Worm (Caenorhabditis elegans) whole organism, L2 larva: ENCODE data around the gene C43H6.6.
A peak's percentile ranks its signal among the peaks of the same experiment; 100 is the strongest.

ENCODE experiments used
- egl-27 ChIP-seq: sonication (generic microtip); optimal IDR thresholded peaks from 3 replicates; lab custom pipeline; 2017; ENCODE audit warnings: missing biosample characterization, missing genetic modification reagents, missing genetic modification characterization
- lin-11 ChIP-seq: fragments of 150-350 bp; sonication (generic microtip); optimal IDR thresholded peaks from 2 replicates; lab custom pipeline; 2014; ENCODE audit warnings: missing biosample characterization, missing genetic modification characterization, inconsistent platforms, mixed read lengths
- mdl-1 ChIP-seq, 2 experiments: fragments of 150-350 bp in 1 of 2; sonication (generic microtip) in 1 of 2; optimal IDR thresholded peaks; 2 replicates each; lab custom pipeline; 2017; ENCODE audit warnings: missing biosample characterization in 2 of 2, missing genetic modification characterization in 2 of 2
- nhr-10 ChIP-seq: sonication (generic microtip); optimal IDR thresholded peaks from 2 replicates; lab custom pipeline; 2017; ENCODE audit warnings: missing biosample characterization, missing genetic modification characterization
- nhr-12 ChIP-seq: fragments of 150-350 bp; optimal IDR thresholded peaks from 2 replicates; lab custom pipeline; 2014; ENCODE audit warnings: missing biosample characterization, missing genetic modification characterization
- nhr-25 ChIP-seq: fragments of 150-350 bp; sonication (generic microtip); optimal IDR thresholded peaks from 3 replicates; lab custom pipeline; 2014; ENCODE audit warnings: missing biosample characterization, missing genetic modification characterization
- skn-1 ChIP-seq: sonication (generic microtip); optimal IDR thresholded peaks from 2 replicates; lab custom pipeline; 2017; ENCODE audit warnings: missing biosample characterization, missing genetic modification characterization

DNA sequence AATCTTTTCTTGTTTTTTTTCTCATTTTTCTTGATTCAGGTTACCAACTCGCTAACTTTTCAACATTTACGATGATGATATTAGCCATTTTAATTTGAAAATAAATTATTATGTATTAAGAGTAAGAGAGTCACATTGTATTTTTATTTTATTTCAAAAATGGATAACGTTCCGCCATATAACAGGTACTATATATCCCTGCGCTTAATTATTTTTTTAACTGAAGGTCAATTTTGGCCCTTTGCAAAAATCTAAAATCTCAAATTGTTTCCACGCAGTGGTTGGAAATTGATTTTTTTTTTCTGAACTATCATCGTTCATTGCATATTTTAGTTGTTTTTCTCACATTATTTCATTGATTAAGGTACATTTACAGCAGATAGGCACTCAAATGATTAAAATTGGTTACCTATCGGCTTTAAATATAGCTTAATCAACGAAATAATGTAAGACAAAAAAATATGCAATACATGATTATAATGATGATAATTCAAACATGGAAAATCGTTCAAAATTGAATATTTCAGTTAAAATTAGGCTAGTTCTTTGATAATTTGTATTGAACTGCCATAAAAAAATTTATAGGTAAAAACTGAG lies 30.3 kb upstream of the C43H6.6 start:
- TF ChIP-seq nhr-25 (tag; lab: Kevin White, UChicago) (peak; percentile 97), lin-11 (no peak), nhr-12 (tag; lab: Kevin White, UChicago) (peak; percentile 48), egl-27 (peak; percentile 92), nhr-10 (tag; lab: Kevin White, UChicago) (peak; percentile 91), skn-1 (tag; lab: Kevin White, UChicago) (peak; percentile 86), mdl-1 (tag; optimal IDR thresholded peaks at IDR 0.05; lab: Kevin White, UChicago) (peak; percentile 34 to 64)
